Worm (Caenorhabditis elegans) whole organism, L2 larva: ENCODE results near the gene max-2.

ENCODE experiments used
- ZK546.5 ChIP-seq: sonication (generic microtip); optimal IDR thresholded peaks from 2 replicates; lab custom pipeline; 2017; ENCODE audit warnings: missing biosample characterization, missing genetic modification characterization
- ama-1 ChIP-seq: fragments of 150-350 bp; optimal IDR thresholded peaks from 2 replicates; lab custom pipeline; 2018; ENCODE audit warnings: inconsistent platforms
- elt-1 ChIP-seq: fragments of 150-350 bp; optimal IDR thresholded peaks from 2 replicates; lab custom pipeline; 2014; ENCODE audit warnings: missing biosample characterization, missing genetic modification characterization
- elt-3 ChIP-seq: sonication (generic microtip); optimal IDR thresholded peaks from 2 replicates; lab custom pipeline; 2017; ENCODE audit warnings: missing biosample characterization, missing genetic modification characterization
- fos-1 ChIP-seq: fragments of 150-350 bp; optimal IDR thresholded peaks from 2 replicates; lab custom pipeline; 2014; ENCODE audit warnings: missing biosample characterization, missing genetic modification characterization
- lin-39 ChIP-seq: fragments of 150-350 bp; optimal IDR thresholded peaks from 2 replicates; lab custom pipeline; 2014; ENCODE audit warnings: missing biosample characterization, missing genetic modification reagents, missing genetic modification characterization
- nhr-10 ChIP-seq: sonication (generic microtip); optimal IDR thresholded peaks from 2 replicates; lab custom pipeline; 2017; ENCODE audit warnings: missing biosample characterization, missing genetic modification characterization
- nhr-11 ChIP-seq: fragments of 150-350 bp; optimal IDR thresholded peaks from 2 replicates; lab custom pipeline; 2014; ENCODE audit warnings: missing biosample characterization, missing genetic modification characterization
- nhr-12 ChIP-seq: fragments of 150-350 bp; optimal IDR thresholded peaks from 2 replicates; lab custom pipeline; 2014; ENCODE audit warnings: missing biosample characterization, missing genetic modification characterization
- peb-1 ChIP-seq: fragments of 150-350 bp; optimal IDR thresholded peaks from 2 replicates; lab custom pipeline; 2014; ENCODE audit warnings: missing biosample characterization, missing genetic modification characterization
- sem-4 ChIP-seq: fragments of 150-350 bp; optimal IDR thresholded peaks from 2 replicates; lab custom pipeline; 2014; ENCODE audit warnings: missing biosample characterization, missing genetic modification reagents, missing genetic modification characterization
- unc-62 ChIP-seq: fragments of 150-350 bp; optimal IDR thresholded peaks from 2 replicates; lab custom pipeline; 2014; ENCODE audit warnings: missing biosample characterization, missing genetic modification reagents, missing genetic modification characterization
- zag-1 ChIP-seq: fragments of 150-350 bp; optimal IDR thresholded peaks from 2 replicates; lab custom pipeline; 2014; ENCODE audit warnings: missing biosample characterization, missing genetic modification characterization
- ztf-4 ChIP-seq: fragments of 150-350 bp; optimal IDR thresholded peaks from 2 replicates; lab custom pipeline; 2014; ENCODE audit warnings: missing biosample characterization, missing genetic modification characterization

- no peak for TF ChIP-seq nhr-12 (tag; lab: Kevin White, UChicago)
- TF ChIP-seq ama-1 (lab: Kevin White, UChicago): no peak
- TF ChIP-seq lin-39: no peak
- no peak for TF ChIP-seq ztf-4 (tag; lab: Kevin White, UChicago)
- no peak for TF ChIP-seq elt-1
- no peak for TF ChIP-seq ZK546.5 (tag; lab: Kevin White, UChicago)
- no peak for TF ChIP-seq peb-1 (tag; lab: Kevin White, UChicago)
- TF ChIP-seq elt-3 (tag; lab: Kevin White, UChicago): no peak
- TF ChIP-seq sem-4 (tag; lab: Kevin White, UChicago): no peak
- no peak for TF ChIP-seq nhr-10
- TF ChIP-seq unc-62: no peak
- no peak for TF ChIP-seq nhr-11
- no peak for TF ChIP-seq fos-1
- no peak for TF ChIP-seq zag-1
Measured at ce11 chrII:13013966-13014365, 11.7 kb downstream of the max-2 start, which contains the start of gene F18A11.5.
